Comparison of ENCODE assay signal across 5 worm cellular contexts in genomic region chrII:13076301-13076916, ce11.
TF ChIP-seq lines count a peak whose summit lies in the region.

No protein-coding gene starts in this region.

TF ChIP-seq in whole organism, L1 larva, 84 proteins besides CTCF, POLR2A, EP300 and RAD21:
- TF ChIP-seq vab-15 (tag; optimal IDR thresholded peaks at IDR 0.05; lab: Kevin White, UChicago) (no peak), nhr-71 (tag; optimal IDR thresholded peaks at IDR 0.05; lab: Kevin White, UChicago) (no peak), efl-1 (optimal IDR thresholded peaks at IDR 0.05; lab: Kevin White, UChicago) (no peak), efl-1 (GFP tag; optimal IDR thresholded peaks at IDR 0.05 in 1 of 2; lab: Kevin White, UChicago) (peak in 1 of 2 experiments; percentile 75), elt-2 (tag; optimal IDR thresholded peaks at IDR 0.05; lab: Kevin White, UChicago) (peak; percentile 54), snpc-4 (tag; optimal IDR thresholded peaks at IDR 0.05; lab: Kevin White, UChicago) (no peak)

TF ChIP-seq in whole organism, L2 larva, 48 proteins besides CTCF, POLR2A, EP300 and RAD21:
- peak; percentile 26 for TF ChIP-seq sma-9 (GFP tag; optimal IDR thresholded peaks at IDR 0.05; lab: Kevin White, UChicago)
- TF ChIP-seq sma-9 (tag; optimal IDR thresholded peaks at IDR 0.05; lab: Kevin White, UChicago): no peak
- no peak for TF ChIP-seq nhr-129 (tag; optimal IDR thresholded peaks at IDR 0.05; lab: Kevin White, UChicago)
- no peak for TF ChIP-seq C34F6.9 (tag; optimal IDR thresholded peaks at IDR 0.05; lab: Kevin White, UChicago)
- TF ChIP-seq fos-1 (tag; optimal IDR thresholded peaks at IDR 0.05; lab: Kevin White, UChicago): peak; percentile 48

TF ChIP-seq in whole organism, L3 larva, 47 proteins besides CTCF, POLR2A, EP300 and RAD21:
- TF ChIP-seq elt-2 (tag; optimal IDR thresholded peaks at IDR 0.05; lab: Kevin White, UChicago): peak; percentile 69
- TF ChIP-seq pqm-1 (tag; optimal IDR thresholded peaks at IDR 0.05; lab: Kevin White, UChicago): peak; percentile 6
- TF ChIP-seq nfya-1 (tag; optimal IDR thresholded peaks at IDR 0.05; lab: Kevin White, UChicago; ENCODE audit: insufficient read depth): peak; percentile 42
- no peak for TF ChIP-seq nhr-28 (tag; optimal IDR thresholded peaks at IDR 0.05; lab: Kevin White, UChicago)
- TF ChIP-seq tbx-2 (tag; optimal IDR thresholded peaks at IDR 0.05; lab: Kevin White, UChicago): no peak
- peak; percentile 33 for TF ChIP-seq pha-4 (tag; optimal IDR thresholded peaks at IDR 0.05; lab: Kevin White, UChicago)

TF ChIP-seq in whole organism, L4 larva, 104 proteins besides CTCF, POLR2A, EP300 and RAD21:
- TF ChIP-seq mdt-29 (GFP tag; IDR thresholded peaks at IDR 0.05; lab: Robert Waterston, UW) (no peak), pqm-1 (tag; optimal IDR thresholded peaks at IDR 0.05; lab: Kevin White, UChicago) (peak; percentile 48), ZK337.2 (GFP tag; IDR thresholded peaks at IDR 0.05; lab: Robert Waterston, UW) (no peak), zfp-3 (GFP tag; conservative IDR thresholded peaks at IDR 0.05; lab: Robert Waterston, UW) (0 out of 2 replicates have a peak, but pooled peaks have one; percentile 52), Y75B8A.6 (GFP tag; IDR thresholded peaks at IDR 0.05; lab: Robert Waterston, UW) (no peak), R02D3.7 (tag; optimal IDR thresholded peaks at IDR 0.05; lab: Kevin White, UChicago) (no peak), nhr-77 (tag; optimal IDR thresholded peaks at IDR 0.05; lab: Kevin White, UChicago) (peak; percentile 47), dmd-6 (GFP tag; IDR thresholded peaks at IDR 0.05; lab: Robert Waterston, UW) (peak; percentile 64), daf-16 (GFP tag; optimal IDR thresholded peaks at IDR 0.05; lab: Kevin White, UChicago) (no peak), daf-16 (tag; optimal IDR thresholded peaks at IDR 0.05; lab: Kevin White, UChicago) (peak; percentile 92), nhr-42 (GFP tag; IDR thresholded peaks at IDR 0.05; lab: Robert Waterston, UW) (no peak), nhr-6 (tag; optimal IDR thresholded peaks at IDR 0.05; lab: Kevin White, UChicago) (no peak), mdl-1 (tag; optimal IDR thresholded peaks at IDR 0.05; lab: Kevin White, UChicago) (peak in 1 of 2 experiments; percentile 18), nhr-28 (tag; optimal IDR thresholded peaks at IDR 0.05; lab: Kevin White, UChicago) (peak; percentile 66), nhr-25 (tag; optimal IDR thresholded peaks at IDR 0.05; lab: Kevin White, UChicago; ENCODE audit: borderline replicate concordance, insufficient read depth) (no peak), ceh-20 (GFP tag; IDR thresholded peaks at IDR 0.05; lab: Robert Waterston, UW) (0 out of 2 replicates have a peak, but pooled peaks have one; percentile 39), daf-19 (GFP tag; conservative IDR thresholded peaks at IDR 0.05; lab: Robert Waterston, UW) (no peak), php-3 (GFP tag; IDR thresholded peaks at IDR 0.05; lab: Robert Waterston, UW) (peak; percentile 78), hlh-11 (tag; optimal IDR thresholded peaks at IDR 0.05; lab: Kevin White, UChicago) (peak; percentile 41), T20F7.1 (GFP tag; optimal IDR thresholded peaks at IDR 0.05; lab: Kevin White, UChicago) (peak; percentile 43)
TF ChIP-seq in whole organism, L4 larva: peak in this region for 11.

TF ChIP-seq in whole organism, young adult, 124 proteins besides CTCF, POLR2A, EP300 and RAD21:
- TF ChIP-seq rcor-1 (GFP tag; IDR thresholded peaks at IDR 0.05; lab: Robert Waterston, UW) (no peak), attf-5 (GFP tag; optimal IDR thresholded peaks at IDR 0.05; lab: Kevin White, UChicago) (peak; percentile 21), hlh-26 (GFP tag; conservative IDR thresholded peaks at IDR 0.05; lab: Robert Waterston, UW) (no peak), snpc-4 (GFP tag; optimal IDR thresholded peaks at IDR 0.05; lab: Kevin White, UChicago) (no peak), snpc-4 (tag; optimal IDR thresholded peaks at IDR 0.05; lab: Kevin White, UChicago) (no peak), snpc-1.3 (tag; optimal IDR thresholded peaks at IDR 0.05; lab: Kevin White, UChicago; ENCODE audit: insufficient read depth) (no peak), let-526 (GFP tag; IDR thresholded peaks at IDR 0.05; lab: Robert Waterston, UW) (no peak), nfya-1 (tag; optimal IDR thresholded peaks at IDR 0.05; lab: Kevin White, UChicago; ENCODE audit: borderline replicate concordance, insufficient read depth) (no peak), tbp1 (GFP tag; optimal IDR thresholded peaks at IDR 0.05; lab: Kevin White, UChicago) (peak; percentile 6), ets-4 (GFP tag; optimal IDR thresholded peaks at IDR 0.05; lab: Kevin White, UChicago) (no peak), B0336.3 (GFP tag; IDR thresholded peaks at IDR 0.05; lab: Robert Waterston, UW) (peak; percentile 48; the same call in 1 of the 2 replicates), let-607 (tag; optimal IDR thresholded peaks at IDR 0.05; lab: Kevin White, UChicago) (peak in 1 of 2 experiments; percentile 26), cebp-1 (GFP tag; IDR thresholded peaks at IDR 0.05; lab: Robert Waterston, UW) (peak; percentile 75; the same call in 1 of the 2 replicates), cebp-1 (tag; optimal IDR thresholded peaks at IDR 0.05; lab: Kevin White, UChicago) (peak; percentile 83), ccch-3 (GFP tag; optimal IDR thresholded peaks at IDR 0.05; lab: Kevin White, UChicago) (no peak), ztf-28 (GFP tag; IDR thresholded peaks at IDR 0.05; lab: Robert Waterston, UW) (no peak), nhr-80 (tag; optimal IDR thresholded peaks at IDR 0.05; lab: Kevin White, UChicago) (peak; percentile 62), T26A5.8 (tag; optimal IDR thresholded peaks at IDR 0.05; lab: Kevin White, UChicago) (no peak), F57C9.4 (tag; optimal IDR thresholded peaks at IDR 0.05; lab: Kevin White, UChicago) (no peak)
TF ChIP-seq in whole organism, young adult: peak in this region for 6.
